Worm (Caenorhabditis elegans) whole organism, late embryonic: ENCODE data around the gene gst-29.

ENCODE experiments used
- C38D4.7 ChIP-seq: fragments of 200-800 bp; sonication (Bioruptor generic); optimal IDR thresholded peaks from 2 replicates; lab custom pipeline; 2018; ENCODE audit warnings: mild to moderate bottlenecking, missing genetic modification characterization, moderate library complexity, missing compliant biosample characterization
- F13H6.1 ChIP-seq: sonication (generic microtip); optimal IDR thresholded peaks from 2 replicates; lab custom pipeline; 2016; ENCODE audit warnings: missing genetic modification characterization, missing compliant biosample characterization
- K02D7.2 ChIP-seq: sonication (generic microtip); optimal IDR thresholded peaks from 2 replicates; lab custom pipeline; 2017; ENCODE audit warnings: mild to moderate bottlenecking, missing genetic modification characterization, missing compliant biosample characterization
- K09A11.1 ChIP-seq: sonication (generic microtip); optimal IDR thresholded peaks from 2 replicates; lab custom pipeline; 2017; ENCODE audit warnings: antibody characterized with exemption, mild to moderate bottlenecking, missing genetic modification characterization, missing compliant biosample characterization; ENCODE audit not compliant: insufficient read depth
- T23F11.4 ChIP-seq: fragments of 200-800 bp; sonication (Bioruptor generic); optimal IDR thresholded peaks from 2 replicates; lab custom pipeline; 2018; ENCODE audit warnings: mild to moderate bottlenecking, missing genetic modification characterization, missing compliant biosample characterization
- ahr-1 ChIP-seq: sonication (generic microtip); optimal IDR thresholded peaks from 2 replicates; lab custom pipeline; 2016; ENCODE audit warnings: missing genetic modification characterization, missing compliant biosample characterization
- ceh-18 ChIP-seq: sonication (generic microtip); optimal IDR thresholded peaks from 2 replicates; lab custom pipeline; 2016; ENCODE audit warnings: missing genetic modification characterization, missing compliant biosample characterization
- ceh-22 ChIP-seq: sonication (generic microtip); optimal IDR thresholded peaks from 2 replicates; lab custom pipeline; 2017; ENCODE audit warnings: missing biosample characterization, missing genetic modification characterization
- ceh-31 ChIP-seq: sonication (generic microtip); optimal IDR thresholded peaks from 2 replicates; lab custom pipeline; 2016; ENCODE audit warnings: missing genetic modification characterization, missing compliant biosample characterization
- ceh-6 ChIP-seq: fragments of 200-800 bp; sonication (Bioruptor generic); optimal IDR thresholded peaks from 2 replicates; lab custom pipeline; 2018; ENCODE audit warnings: mild to moderate bottlenecking, missing genetic modification characterization, missing compliant biosample characterization
- dve-1 ChIP-seq: sonication (generic microtip); optimal IDR thresholded peaks from 2 replicates; lab custom pipeline; 2017; ENCODE audit warnings: antibody characterized with exemption, mild to moderate bottlenecking, missing genetic modification characterization, missing compliant biosample characterization
- elt-2 ChIP-seq: sonication (generic microtip); optimal IDR thresholded peaks from 2 replicates; lab custom pipeline; 2016; ENCODE audit warnings: missing genetic modification reagents, missing genetic modification characterization, missing compliant biosample characterization
- fax-1 ChIP-seq: sonication (generic microtip); optimal IDR thresholded peaks from 2 replicates; lab custom pipeline; 2016; ENCODE audit warnings: missing genotype, missing genetic modification characterization, missing compliant biosample characterization
- hlh-13 ChIP-seq: fragments of 200-800 bp; sonication (Bioruptor generic); optimal IDR thresholded peaks from 2 replicates; lab custom pipeline; 2018; ENCODE audit warnings: mild to moderate bottlenecking, missing genetic modification characterization, missing compliant biosample characterization
- hlh-15 ChIP-seq: sonication (generic microtip); optimal IDR thresholded peaks from 2 replicates; lab custom pipeline; 2016; ENCODE audit warnings: missing genetic modification characterization, missing compliant biosample characterization
- hlh-30 ChIP-seq: sonication (generic microtip); optimal IDR thresholded peaks from 2 replicates; lab custom pipeline; 2017; ENCODE audit warnings: antibody characterized with exemption, missing genetic modification characterization, missing compliant biosample characterization; ENCODE audit not compliant: insufficient read depth
- hlh-8 ChIP-seq: sonication (generic microtip); optimal IDR thresholded peaks from 2 replicates; lab custom pipeline; 2016; ENCODE audit warnings: missing genotype, missing genetic modification characterization, missing compliant biosample characterization
- lim-6 ChIP-seq: sonication (generic microtip); optimal IDR thresholded peaks from 2 replicates; lab custom pipeline; 2016; ENCODE audit warnings: missing genetic modification characterization, missing compliant biosample characterization
- lin-11 ChIP-seq: fragments of 200-800 bp; sonication (Bioruptor generic); optimal IDR thresholded peaks from 2 replicates; lab custom pipeline; 2018; ENCODE audit warnings: mild to moderate bottlenecking, missing genetic modification characterization, missing compliant biosample characterization
- nfya-1 ChIP-seq: sonication (generic microtip); optimal IDR thresholded peaks from 2 replicates; lab custom pipeline; 2017; ENCODE audit warnings: missing genetic modification characterization, mild to moderate bottlenecking, missing compliant biosample characterization, antibody characterized with exemption, moderate library complexity
- pag-3 ChIP-seq: sonication (generic microtip); optimal IDR thresholded peaks from 2 replicates; lab custom pipeline; 2016; ENCODE audit warnings: missing compliant biosample characterization, missing genetic modification characterization, borderline replicate concordance
- pat-9 ChIP-seq: fragments of 200-800 bp; sonication (Bioruptor generic); optimal IDR thresholded peaks from 2 replicates; lab custom pipeline; 2018; ENCODE audit warnings: mild to moderate bottlenecking, missing genetic modification characterization, moderate library complexity, missing compliant biosample characterization
- pax-1 ChIP-seq: fragments of 150-350 bp; optimal IDR thresholded peaks from 2 replicates; lab custom pipeline; 2014; ENCODE audit warnings: missing biosample characterization, missing genetic modification characterization
- pha-2 ChIP-seq: sonication (generic microtip); optimal IDR thresholded peaks from 2 replicates; lab custom pipeline; 2017; ENCODE audit warnings: mild to moderate bottlenecking, missing genetic modification characterization, missing compliant biosample characterization
- pros-1 ChIP-seq: fragments of 150-350 bp; optimal IDR thresholded peaks from 2 replicates; lab custom pipeline; 2014; ENCODE audit warnings: missing biosample characterization, missing genetic modification reagents, missing genetic modification characterization
- ref-2 ChIP-seq: sonication (generic microtip); optimal IDR thresholded peaks from 2 replicates; lab custom pipeline; 2016; ENCODE audit warnings: missing genetic modification characterization, missing compliant biosample characterization
- sdc-2 ChIP-seq: sonication (generic microtip); optimal IDR thresholded peaks from 2 replicates; lab custom pipeline; 2016; ENCODE audit warnings: missing genotype, missing genetic modification characterization, missing compliant biosample characterization
- sox-4 ChIP-seq: sonication (generic microtip); optimal IDR thresholded peaks from 2 replicates; lab custom pipeline; 2017; ENCODE audit warnings: mild to moderate bottlenecking, missing genetic modification characterization, inconsistent platforms, missing compliant biosample characterization
- tbx-2 ChIP-seq: sonication (generic microtip); optimal IDR thresholded peaks from 2 replicates; lab custom pipeline; 2016; ENCODE audit warnings: missing genetic modification characterization, missing compliant biosample characterization
- unc-3 ChIP-seq, 2 experiments: fragments of 200-800 bp in 1 of 2; sonication (Bioruptor generic) in 1 of 2; sonication (generic microtip) in 1 of 2; conservative IDR thresholded peaks in 1 of 2; optimal IDR thresholded peaks in 1 of 2; 2 replicates each; pipeline versions ENCODE4 v1.3.6 to Lab custom; 2016 to 2022; ENCODE audit warnings: missing compliant biosample characterization in 2 of 2, missing genetic modification characterization in 2 of 2, missing genetic modification reagents in 1 of 2
- unc-42 ChIP-seq: sonication (generic microtip); optimal IDR thresholded peaks from 2 replicates; lab custom pipeline; 2016; ENCODE audit warnings: missing genotype, missing genetic modification characterization, missing compliant biosample characterization
- unc-55 ChIP-seq: sonication (generic microtip); optimal IDR thresholded peaks from 2 replicates; lab custom pipeline; 2017; ENCODE audit warnings: missing biosample characterization, missing genetic modification reagents, missing genetic modification characterization
- zip-5 ChIP-seq: sonication (generic microtip); optimal IDR thresholded peaks from 2 replicates; lab custom pipeline; 2016; ENCODE audit warnings: missing genetic modification characterization, missing compliant biosample characterization

Gene gst-29

ce11 chrII:15195346-15195745 lies 25.7 kb upstream of the gst-29 start:
- no peak for TF ChIP-seq pat-9 (tag; lab: Kevin White, UChicago)
- TF ChIP-seq T23F11.4 = no peak
- no peak for TF ChIP-seq dve-1 (tag; lab: Kevin White, UChicago)

ce11 chrII:15193961-15194360 lies 24.3 kb upstream of the gst-29 start:
- TF ChIP-seq F13H6.1 (no peak), ceh-6 (GFP tag; lab: Kevin White, UChicago) (no peak), hlh-13 (GFP tag; lab: Kevin White, UChicago) (no peak), C38D4.7 (GFP tag; lab: Kevin White, UChicago) (no peak), ceh-18 (peak; percentile 63), ceh-31 (tag; lab: Kevin White, UChicago) (no peak), nfya-1 (tag; lab: Kevin White, UChicago) (no peak), ref-2 (tag; lab: Kevin White, UChicago) (no peak), hlh-15 (tag; lab: Kevin White, UChicago) (no peak), hlh-30 (tag; lab: Kevin White, UChicago) (peak; percentile 36), sox-4 (tag; lab: Kevin White, UChicago) (no peak), pax-1 (tag; lab: Kevin White, UChicago) (no peak), elt-2 (no peak)

ce11 chrII:15190971-15191370 lies 21.3 kb upstream of the gst-29 start:
- TF ChIP-seq unc-42 (tag; lab: Kevin White, UChicago) (no peak), K02D7.2 (no peak), unc-55 (GFP tag; lab: Kevin White, UChicago) (no peak), unc-3 (GFP tag; conservative IDR thresholded peaks at IDR 0.05; lab: Robert Waterston, UW) (no peak), unc-3 (tag; optimal IDR thresholded peaks at IDR 0.05; lab: Kevin White, UChicago) (no peak), pros-1 (tag; lab: Kevin White, UChicago) (no peak), ahr-1 (tag; lab: Kevin White, UChicago) (no peak), ceh-22 (no peak), hlh-8 (no peak), zip-5 (no peak), pag-3 (no peak)

ce11 chrII:15189956-15190355 lies 20.3 kb upstream of the gst-29 start:
- TF ChIP-seq pag-3 (no peak), unc-3 (GFP tag; conservative IDR thresholded peaks at IDR 0.05; lab: Robert Waterston, UW) (no peak), unc-3 (tag; optimal IDR thresholded peaks at IDR 0.05; lab: Kevin White, UChicago) (no peak), nfya-1 (tag; lab: Kevin White, UChicago) (peak; percentile 6), lim-6 (tag; lab: Kevin White, UChicago) (no peak), elt-2 (no peak), unc-42 (tag; lab: Kevin White, UChicago) (peak; percentile 60), pax-1 (tag; lab: Kevin White, UChicago) (no peak), fax-1 (tag; lab: Kevin White, UChicago) (no peak), lin-11 (tag; lab: Kevin White, UChicago) (no peak), ceh-31 (tag; lab: Kevin White, UChicago) (peak; percentile 15), pha-2 (no peak)

- TF ChIP-seq K02D7.2 (no peak), K09A11.1 (tag; lab: Kevin White, UChicago) (no peak), unc-3 (GFP tag; conservative IDR thresholded peaks at IDR 0.05; lab: Robert Waterston, UW) (no peak), unc-3 (tag; optimal IDR thresholded peaks at IDR 0.05; lab: Kevin White, UChicago) (no peak), hlh-13 (GFP tag; lab: Kevin White, UChicago) (no peak), sdc-2 (tag; lab: Kevin White, UChicago) (no peak), tbx-2 (no peak), F13H6.1 (no peak)
- TF ChIP-seq, all 69 proteins: peak for 0
Measured at ce11 chrII:15185289-15185688, 15.6 kb upstream of the gst-29 start, which contains the start of gene gst-35. TSS of gene gst-35 (minus strand) at chrII:15185389.
